Fruit fly (Drosophila melanogaster): ENCODE data around the gene Wdr37.

- no peak for TF ChIP-seq ttk (optimal IDR thresholded peaks at IDR 0.05)
- TF ChIP-seq insv (optimal IDR thresholded peaks at IDR 0.05), result no peak
- TF ChIP-seq psq (optimal IDR thresholded peaks at IDR 0.05), result no peak
- TF ChIP-seq Myc (optimal IDR thresholded peaks at IDR 0.05), result no peak
Measured at dm6 chr3R:18385593-18385992, 16.9 kb downstream of the Wdr37 start, which contains the start of gene cona.
